Fruit fly (Drosophila melanogaster) whole organism: ENCODE results near the gene Gr66a.

ENCODE experiments used
- CG8478 ChIP-seq: fragments of >200 bp; optimal IDR thresholded peaks from 2 replicates; lab custom pipeline; 2018; ENCODE audit warnings: inconsistent platforms
- Dll ChIP-seq: fragments of >200 bp; optimal IDR thresholded peaks from 2 replicates; lab custom pipeline; 2017
- EcR ChIP-seq, 2 experiments: fragments of >200 bp; optimal IDR thresholded peaks; 2 replicates each; lab custom pipeline; 2017; ENCODE audit warnings: missing biosample characterization in 2 of 2, missing genetic modification characterization in 2 of 2, missing genetic modification reagents in 2 of 2
- pan ChIP-seq: fragments of >200 bp; optimal IDR thresholded peaks from 2 replicates; lab custom pipeline; 2017
- psq ChIP-seq: fragments of >200 bp; optimal IDR thresholded peaks from 2 replicates; lab custom pipeline; 2017
- usp ChIP-seq: fragments of >200 bp; optimal IDR thresholded peaks from 2 replicates; lab custom pipeline; 2017; ENCODE audit warnings: missing biosample characterization, missing genetic modification characterization, mixed read lengths

Gene Gr66a

dm6 chr3L:8306880-8307279, at the start of gene Gr66a:
Gr66a (minus strand) TSS chr3L:8306980.
- no peak for TF ChIP-seq EcR (GFP tag; optimal IDR thresholded peaks at IDR 0.05; lab: Kevin White, UChicago)
- no peak for TF ChIP-seq Dll (lab: Kevin White, UChicago)
- TF ChIP-seq psq (lab: Kevin White, UChicago) = no peak
- TF ChIP-seq CG8478 = no peak
- no peak for TF ChIP-seq usp
- no peak for TF ChIP-seq pan (lab: Kevin White, UChicago)

DNA sequence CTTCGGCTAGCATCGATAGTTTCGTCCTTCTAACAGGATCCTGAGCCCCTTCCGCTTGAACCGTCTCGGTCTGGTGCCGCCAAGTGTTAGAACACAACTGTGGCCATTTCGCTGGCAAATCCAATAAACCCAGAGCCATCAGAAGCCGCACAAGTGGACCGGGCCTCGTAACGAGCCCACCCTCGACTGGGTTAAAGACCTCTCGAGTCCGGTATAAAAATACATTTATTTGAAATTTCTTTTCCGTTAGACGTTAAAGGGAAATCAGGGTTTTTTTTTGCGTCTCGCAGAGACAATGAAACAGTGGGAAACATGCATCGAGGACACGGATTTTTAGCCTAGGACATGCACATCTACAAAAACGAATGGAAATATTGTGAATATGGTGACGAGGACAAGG, 49.4 kb upstream of the Gr66a start, which contains the start of gene Culd:
TSS of gene Culd (minus strand) at position 101 of the 400 bp plus-strand sequence.
- TF ChIP-seq pan (lab: Kevin White, UChicago) (no peak), psq (lab: Kevin White, UChicago) (no peak), Dll (lab: Kevin White, UChicago) (no peak), EcR (GFP tag; optimal IDR thresholded peaks at IDR 0.05; lab: Kevin White, UChicago) (no peak), CG8478 (no peak), usp (no peak)

DNA sequence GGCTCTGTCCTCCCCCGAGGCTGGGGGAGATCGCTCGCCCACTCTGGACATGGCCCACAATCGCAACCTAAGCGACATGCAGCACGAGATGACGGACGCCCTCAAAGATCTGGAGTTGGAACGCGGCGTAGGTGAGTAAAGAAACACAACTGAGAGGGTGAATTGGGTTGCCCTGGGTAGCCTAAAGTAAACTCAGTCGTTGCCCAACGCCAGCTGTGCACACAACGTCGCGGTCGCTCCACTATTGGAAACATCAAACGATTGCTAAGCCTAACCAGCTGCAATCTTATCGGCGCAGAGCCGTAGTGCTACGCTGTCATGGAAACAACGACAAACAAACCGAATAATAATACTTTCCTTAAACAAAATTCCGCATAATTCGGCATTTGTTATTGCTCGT, 40.6 kb upstream of the Gr66a start:
- TF ChIP-seq pan (lab: Kevin White, UChicago) (no peak), psq (lab: Kevin White, UChicago) (no peak), EcR (GFP tag; optimal IDR thresholded peaks at IDR 0.05; lab: Kevin White, UChicago) (no peak), CG8478 (no peak), Dll (lab: Kevin White, UChicago) (no peak), usp (no peak)

DNA sequence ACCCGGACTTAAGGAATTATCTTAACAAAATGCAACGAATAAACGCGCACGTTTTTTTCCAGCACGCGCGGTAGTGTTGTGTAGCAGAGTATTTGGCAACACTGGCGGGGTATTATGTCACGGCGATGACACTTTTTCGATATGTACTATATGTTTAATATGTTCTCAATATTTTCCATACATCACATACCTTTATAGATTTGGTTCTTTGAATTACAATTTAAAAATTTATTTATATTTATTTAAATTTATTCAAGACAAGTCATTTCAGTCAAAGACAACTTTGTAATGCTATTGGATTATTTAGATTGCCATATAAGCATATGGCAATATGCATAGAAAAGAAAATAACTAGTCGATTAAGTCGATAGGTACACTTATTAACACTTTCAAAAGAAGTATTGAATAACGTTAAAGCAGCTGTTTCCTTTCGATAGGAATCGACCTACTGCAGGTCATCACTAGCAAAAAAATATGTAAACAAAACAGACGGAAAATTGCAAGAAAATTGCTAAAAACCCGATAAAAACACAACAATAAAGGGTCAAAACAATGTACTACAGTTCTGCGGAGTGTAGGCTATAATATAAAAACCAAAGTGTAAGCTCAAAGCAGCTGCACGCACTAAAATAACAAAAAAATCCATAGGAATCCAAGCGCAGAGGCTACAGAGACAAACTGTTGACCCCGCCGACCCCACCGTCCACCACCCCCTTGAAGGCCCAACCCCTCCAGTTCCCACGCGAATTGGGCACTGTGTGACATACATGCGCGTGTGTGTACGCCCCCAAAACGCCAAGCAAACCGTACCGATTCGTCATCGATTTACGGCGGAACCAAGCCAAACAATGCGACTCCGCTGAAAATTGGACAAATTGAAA, 39.6 kb upstream of the Gr66a start, which contains the start of the genes CG7182 and GAPcenA:
TSS of gene CG7182 (minus strand) at position 283 of the 881 bp plus-strand sequence.
TSS of gene GAPcenA (plus strand) at position 462 of the 881 bp plus-strand sequence.
- TF ChIP-seq psq (lab: Kevin White, UChicago) = no peak
- TF ChIP-seq pan (lab: Kevin White, UChicago) = no peak
- TF ChIP-seq EcR (GFP tag; optimal IDR thresholded peaks at IDR 0.05; lab: Kevin White, UChicago) = no peak
- TF ChIP-seq Dll (lab: Kevin White, UChicago) = no peak
- no peak for TF ChIP-seq usp
- no peak for TF ChIP-seq CG8478

dm6 chr3L:8345182-8345581, 38.4 kb upstream of the Gr66a start:
- TF ChIP-seq EcR (GFP tag; optimal IDR thresholded peaks at IDR 0.05; lab: Kevin White, UChicago) = no peak
- TF ChIP-seq Dll (lab: Kevin White, UChicago) = no peak
- TF ChIP-seq pan (lab: Kevin White, UChicago) = no peak
- no peak for TF ChIP-seq psq (lab: Kevin White, UChicago)
- TF ChIP-seq CG8478 = no peak
- TF ChIP-seq usp = no peak

- TF ChIP-seq Dll (lab: Kevin White, UChicago) = no peak
- no peak for TF ChIP-seq usp
- TF ChIP-seq EcR (GFP tag; optimal IDR thresholded peaks at IDR 0.05; lab: Kevin White, UChicago) = no peak
- TF ChIP-seq CG8478 = no peak
- TF ChIP-seq psq (lab: Kevin White, UChicago) = no peak
- no peak for TF ChIP-seq pan (lab: Kevin White, UChicago)
These were observed 33.7 kb upstream of the Gr66a start, which contains the start of the genes Prim1 and CG7083 for dm6 chr3L:8340264-8341095. Prim1 (plus strand) TSS chr3L:8340314. CG7083 (plus strand) TSS chr3L:8340785.

DNA sequence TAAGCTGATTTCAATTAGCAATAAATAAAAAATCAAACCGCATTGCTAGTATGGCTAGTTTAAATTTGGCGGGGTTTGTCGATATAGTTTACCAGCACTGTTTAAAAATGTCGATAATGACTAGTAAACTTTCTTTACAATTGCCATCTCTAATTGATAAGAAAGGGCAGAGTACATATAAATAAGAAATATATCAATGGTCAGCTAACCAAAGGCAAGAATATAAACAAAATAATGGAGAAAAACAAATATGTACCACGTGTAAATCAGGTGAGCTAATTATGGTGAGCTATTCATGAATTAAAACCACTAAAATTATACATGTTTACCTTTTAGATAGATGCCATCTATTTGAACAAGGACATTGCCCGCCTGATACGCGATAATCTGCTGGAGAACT, 32.1 kb upstream of the Gr66a start, which contains the start of gene Pex2:
TSS of gene Pex2 (plus strand) at position 131 of the 400 bp plus-strand sequence.
- no peak for TF ChIP-seq EcR (GFP tag; optimal IDR thresholded peaks at IDR 0.05; lab: Kevin White, UChicago)

DNA sequence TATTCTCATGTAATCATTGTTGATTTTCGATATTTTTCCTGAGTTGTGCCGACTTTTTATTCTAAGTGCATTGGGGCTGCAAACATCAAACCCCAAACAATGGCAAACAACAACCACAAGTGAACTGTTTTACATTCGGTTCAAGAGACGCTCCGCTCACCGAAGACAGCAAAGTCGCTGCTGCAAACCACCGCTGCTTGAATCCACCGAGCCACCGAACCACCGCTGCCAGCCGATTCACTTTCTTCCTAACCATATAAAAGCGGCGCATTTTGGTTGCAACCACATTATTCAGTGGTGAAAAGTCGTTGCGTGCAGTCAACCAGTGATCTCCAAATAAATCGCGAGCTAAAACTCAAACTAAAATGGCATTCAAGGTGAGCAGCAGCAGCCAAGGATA, 29.6 kb upstream of the Gr66a start, which contains the start of gene Cpr66Cb:
TSS of gene Cpr66Cb (plus strand) at position 301 of the 400 bp plus-strand sequence.
- TF ChIP-seq usp (no peak), EcR (GFP tag; optimal IDR thresholded peaks at IDR 0.05; lab: Kevin White, UChicago) (no peak), psq (lab: Kevin White, UChicago) (no peak), Dll (lab: Kevin White, UChicago) (no peak), pan (lab: Kevin White, UChicago) (no peak), CG8478 (no peak)

DNA sequence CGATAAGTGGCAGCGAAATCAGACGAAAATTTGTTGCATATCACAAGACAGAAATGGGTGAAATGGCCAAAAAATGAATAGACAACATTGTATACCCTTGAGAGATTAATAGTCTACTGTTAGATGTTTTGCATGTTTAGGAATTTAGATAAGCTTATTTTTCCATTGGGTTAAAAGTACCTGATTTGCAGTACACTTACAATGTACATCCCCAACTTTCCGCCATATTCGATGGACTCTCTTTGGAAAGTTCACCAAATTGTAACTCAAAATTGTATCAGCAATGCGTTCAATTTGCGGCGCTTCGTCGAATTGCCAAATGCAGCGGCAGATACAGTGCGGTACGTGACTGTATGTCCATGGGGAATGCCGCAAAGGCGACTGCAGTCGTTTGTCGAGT, 27.6 kb upstream of the Gr66a start:
- TF ChIP-seq pan (lab: Kevin White, UChicago) = no peak
- no peak for TF ChIP-seq Dll (lab: Kevin White, UChicago)
- TF ChIP-seq EcR (GFP tag; optimal IDR thresholded peaks at IDR 0.05; lab: Kevin White, UChicago) = no peak
- no peak for TF ChIP-seq CG8478
- TF ChIP-seq psq (lab: Kevin White, UChicago) = no peak
- no peak for TF ChIP-seq usp

- no peak for TF ChIP-seq CG8478
- no peak for TF ChIP-seq usp
- no peak for TF ChIP-seq EcR (GFP tag; optimal IDR thresholded peaks at IDR 0.05; lab: Kevin White, UChicago)
These were observed 26.8 kb upstream of the Gr66a start for dm6 chr3L:8333574-8333973.

DNA sequence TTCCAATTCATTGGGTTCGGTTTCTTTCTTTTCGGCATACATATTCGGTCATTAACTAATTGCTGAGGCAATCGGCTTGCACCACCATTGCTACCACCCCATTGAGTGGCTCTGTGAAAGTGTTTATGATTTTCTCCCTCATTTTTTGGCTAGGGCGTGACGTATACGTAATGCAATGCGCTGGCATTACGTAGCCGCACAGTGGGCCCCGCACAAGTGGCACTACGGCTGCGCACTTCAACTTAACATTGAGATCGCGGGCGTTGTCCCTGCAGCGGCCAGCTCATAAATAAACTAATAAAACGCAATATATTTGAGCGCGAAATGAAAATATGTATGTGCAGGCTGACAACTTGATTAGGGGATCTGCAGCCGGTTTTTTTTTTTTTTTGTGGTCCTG, 24.6 kb upstream of the Gr66a start:
- no peak for TF ChIP-seq Dll (lab: Kevin White, UChicago)
- TF ChIP-seq usp = no peak
- no peak for TF ChIP-seq EcR (GFP tag; optimal IDR thresholded peaks at IDR 0.05; lab: Kevin White, UChicago)
- no peak for TF ChIP-seq CG8478
- no peak for TF ChIP-seq pan (lab: Kevin White, UChicago)
- TF ChIP-seq psq (lab: Kevin White, UChicago) = no peak
